Fruit fly (Drosophila melanogaster) whole organism, embryonic: ENCODE measurements around the gene aop.

Experiments used
- Adf1 ChIP-seq: fragments of 200-800 bp; sonication (Bioruptor generic); IDR thresholded peaks from 2 replicates; pipeline ENCODE4 v1.3.6; 2022; ENCODE audit warnings: missing biosample characterization, missing genetic modification characterization
- Atf-2 ChIP-seq: fragments of 200-800 bp; sonication (Bioruptor generic); optimal IDR thresholded peaks from 2 replicates; lab custom pipeline; 2016; ENCODE audit warnings: missing biosample characterization, missing genetic modification characterization
- Blimp-1 ChIP-seq: fragments of 200-800 bp; sonication (Bioruptor generic); optimal IDR thresholded peaks from 3 replicates; lab custom pipeline; 2018; ENCODE audit warnings: missing biosample characterization, missing genetic modification characterization, mild to moderate bottlenecking, moderate library complexity, missing genetic modification reagents
- CG10321 ChIP-seq: fragments of 200-800 bp; sonication (Bioruptor generic); IDR thresholded peaks from 2 replicates; pipeline ENCODE4 v1.3.6; 2022; ENCODE audit warnings: missing biosample characterization, missing genetic modification characterization
- CG11085 ChIP-seq: fragments of 200-800 bp; sonication (Bioruptor generic); IDR thresholded peaks from 2 replicates; pipeline ENCODE4 v1.3.6; 2022; ENCODE audit warnings: missing biosample characterization, missing genetic modification characterization
- CG11696 ChIP-seq: fragments of 200-800 bp; sonication (Bioruptor generic); IDR thresholded peaks from 2 replicates; pipeline ENCODE4 v1.3.6; 2022; ENCODE audit warnings: missing biosample characterization, missing genetic modification characterization
- CG12659 ChIP-seq: fragments of 200-800 bp; sonication (Bioruptor generic); optimal IDR thresholded peaks from 3 replicates; lab custom pipeline; 2017; ENCODE audit warnings: mild to moderate bottlenecking, missing biosample characterization, missing genetic modification reagents, missing genetic modification characterization
- CG13296 ChIP-seq: fragments of 200-800 bp; sonication (Bioruptor generic); optimal IDR thresholded peaks from 3 replicates; lab custom pipeline; 2018; ENCODE audit warnings: missing biosample characterization, mild to moderate bottlenecking, missing genetic modification characterization
- CG13894 ChIP-seq: fragments of 200-800 bp; sonication (Bioruptor generic); optimal IDR thresholded peaks from 3 replicates; lab custom pipeline; 2018; ENCODE audit warnings: missing biosample characterization, mild to moderate bottlenecking, missing genetic modification characterization, moderate library complexity
- CG17568 ChIP-seq: fragments of 200-800 bp; sonication (Bioruptor generic); optimal IDR thresholded peaks from 2 replicates; lab custom pipeline; 2018; ENCODE audit warnings: missing biosample characterization, mild to moderate bottlenecking, missing genetic modification characterization, moderate library complexity
- CG31224 ChIP-seq: fragments of 200-800 bp; sonication (Bioruptor generic); IDR thresholded peaks from 2 replicates; pipeline ENCODE4 v1.3.6; 2022; ENCODE audit warnings: missing biosample characterization, missing genetic modification characterization
- CG31365 ChIP-seq: fragments of 200-800 bp; sonication (Bioruptor generic); optimal IDR thresholded peaks from 2 replicates; lab custom pipeline; 2018; ENCODE audit warnings: missing biosample characterization, mild to moderate bottlenecking, missing genetic modification characterization
- CG3847 ChIP-seq: fragments of 200-800 bp; sonication (Bioruptor generic); IDR thresholded peaks from 2 replicates; pipeline ENCODE4 v1.3.6; 2022; ENCODE audit warnings: missing biosample characterization, missing genetic modification characterization
- CG4707 ChIP-seq: fragments of 200-800 bp; sonication (Bioruptor generic); optimal IDR thresholded peaks from 2 replicates; lab custom pipeline; 2018; ENCODE audit warnings: missing biosample characterization, mild to moderate bottlenecking, missing genetic modification characterization, moderate library complexity
- CG5245 ChIP-seq: fragments of 200-800 bp; sonication (Bioruptor generic); optimal IDR thresholded peaks from 3 replicates; lab custom pipeline; 2016; ENCODE audit warnings: missing biosample characterization, missing genetic modification characterization
- CG6765 ChIP-seq: fragments of 200-800 bp; sonication (Bioruptor generic); optimal IDR thresholded peaks from 3 replicates; lab custom pipeline; 2017; ENCODE audit warnings: missing biosample characterization, mild to moderate bottlenecking, missing genetic modification characterization
- CG7745 ChIP-seq: fragments of 200-800 bp; sonication (Bioruptor generic); optimal IDR thresholded peaks from 2 replicates; lab custom pipeline; 2018; ENCODE audit warnings: missing biosample characterization, mild to moderate bottlenecking, missing genetic modification characterization, moderate library complexity
- CG8281 ChIP-seq: fragments of 200-800 bp; sonication (Bioruptor generic); optimal IDR thresholded peaks from 2 replicates; lab custom pipeline; 2018; ENCODE audit warnings: missing biosample characterization, mild to moderate bottlenecking, missing genetic modification characterization, moderate library complexity
- CG8290 ChIP-seq, 3 experiments: fragments of 200-800 bp; sonication (Bioruptor generic); optimal IDR thresholded peaks; 2 replicates each; lab custom pipeline; 2016 to 2019; ENCODE audit warnings: missing biosample characterization in 3 of 3, missing genetic modification characterization in 3 of 3, mild to moderate bottlenecking in 2 of 3, moderate library complexity in 1 of 3
- Deaf1 ChIP-seq: fragments of 200-800 bp; optimal IDR thresholded peaks from 3 replicates; lab custom pipeline; 2019; ENCODE audit warnings: missing biosample characterization, mild to moderate bottlenecking, missing genetic modification characterization, moderate library complexity
- Drgx ChIP-seq: fragments of 200-800 bp; sonication (Bioruptor generic); IDR thresholded peaks from 2 replicates; pipeline ENCODE4 v1.3.6; 2022; ENCODE audit warnings: missing biosample characterization, missing genetic modification characterization
- ERR ChIP-seq: fragments of 200-800 bp; sonication (Bioruptor generic); optimal IDR thresholded peaks from 2 replicates; lab custom pipeline; 2016; ENCODE audit warnings: missing biosample characterization, missing genetic modification characterization
- HmgD ChIP-seq: fragments of 200-800 bp; sonication (Bioruptor generic); optimal IDR thresholded peaks from 3 replicates; lab custom pipeline; 2016; ENCODE audit warnings: missing biosample characterization, missing genetic modification characterization
- Nf-YA ChIP-seq: fragments of 200-800 bp; sonication (Bioruptor generic); IDR thresholded peaks from 2 replicates; pipeline ENCODE4 v1.3.6; 2022; ENCODE audit warnings: missing biosample characterization, missing genetic modification characterization
- Pdp1 ChIP-seq, 2 experiments: fragments of 200-800 bp; sonication (Bioruptor generic); optimal IDR thresholded peaks; 3 replicates each; lab custom pipeline; 2016; ENCODE audit warnings: missing biosample characterization in 2 of 2, missing genetic modification characterization in 2 of 2, mild to moderate bottlenecking in 1 of 2, moderate library complexity in 1 of 2
- Spps ChIP-seq: fragments of 200-800 bp; sonication (Bioruptor generic); optimal IDR thresholded peaks from 2 replicates; lab custom pipeline; 2018; ENCODE audit warnings: missing biosample characterization, mild to moderate bottlenecking, missing genetic modification characterization
- Taf1 ChIP-seq: fragments of 200-800 bp; sonication (Bioruptor generic); IDR thresholded peaks from 2 replicates; pipeline ENCODE4 v1.3.6; 2022; ENCODE audit warnings: missing biosample characterization, missing genetic modification characterization
- Xbp1 ChIP-seq: fragments of 200-800 bp; sonication (Bioruptor generic); optimal IDR thresholded peaks from 3 replicates; lab custom pipeline; 2016; ENCODE audit warnings: missing biosample characterization, mild to moderate bottlenecking, missing genetic modification characterization
- ci ChIP-seq: fragments of 200-800 bp; sonication (Bioruptor generic); IDR thresholded peaks from 3 replicates; pipeline ENCODE4 v1.3.6; 2022; ENCODE audit warnings: missing biosample characterization, missing genetic modification characterization
- crp ChIP-seq, 2 experiments: fragments of 200-800 bp; sonication (Bioruptor generic); optimal IDR thresholded peaks; 2 replicates in 1 of 2; 3 replicates in 1 of 2; lab custom pipeline; 2017; ENCODE audit warnings: missing biosample characterization in 2 of 2, missing genetic modification characterization in 2 of 2, mild to moderate bottlenecking in 1 of 2, moderate library complexity in 1 of 2
- dimm ChIP-seq: fragments of 200-800 bp; sonication (Bioruptor generic); IDR thresholded peaks from 2 replicates; pipeline ENCODE4 v1.3.6; 2022; ENCODE audit warnings: missing biosample characterization, missing genetic modification characterization
- hkb ChIP-seq, 2 experiments: fragments of 200-800 bp in 1 of 2; fragments of >200 bp in 1 of 2; sonication (Bioruptor generic) in 1 of 2; IDR thresholded peaks in 1 of 2; optimal IDR thresholded peaks in 1 of 2; 2 replicates each; pipeline versions ENCODE4 v1.3.6 to Lab custom; 2017 to 2022; ENCODE audit warnings: missing biosample characterization in 1 of 2, missing genetic modification characterization in 1 of 2
- jigr1 ChIP-seq: fragments of 200-800 bp; sonication (Bioruptor generic); IDR thresholded peaks from 3 replicates; pipeline ENCODE4 v1.3.6; 2022; ENCODE audit warnings: missing biosample characterization, missing genetic modification characterization
- lov ChIP-seq, 2 experiments: fragments of 200-800 bp in 1 of 2; fragments of >200 bp in 1 of 2; sonication (Bioruptor generic) in 1 of 2; IDR thresholded peaks in 1 of 2; optimal IDR thresholded peaks in 1 of 2; 2 replicates in 1 of 2; 3 replicates in 1 of 2; pipeline versions ENCODE4 v1.3.6 to Lab custom; 2017 to 2022; ENCODE audit warnings: missing biosample characterization in 1 of 2, missing genetic modification characterization in 1 of 2
- nau ChIP-seq: fragments of 200-800 bp; sonication (Bioruptor generic); optimal IDR thresholded peaks from 3 replicates; lab custom pipeline; 2017; ENCODE audit warnings: missing biosample characterization, mild to moderate bottlenecking, missing genetic modification characterization, missing genetic modification reagents
- nmo ChIP-seq: fragments of 200-800 bp; sonication (Bioruptor generic); optimal IDR thresholded peaks from 2 replicates; lab custom pipeline; 2018; ENCODE audit warnings: missing biosample characterization, mild to moderate bottlenecking, missing genetic modification characterization, moderate library complexity
- org-1 ChIP-seq: fragments of 200-800 bp; sonication (Bioruptor generic); optimal IDR thresholded peaks from 2 replicates; lab custom pipeline; 2017; ENCODE audit warnings: missing biosample characterization, missing genetic modification characterization
- p53 ChIP-seq: fragments of 200-800 bp; sonication (Bioruptor generic); optimal IDR thresholded peaks from 2 replicates; lab custom pipeline; 2016; ENCODE audit warnings: missing biosample characterization, missing genetic modification characterization
- pb ChIP-seq: fragments of 200-800 bp; sonication (Bioruptor generic); optimal IDR thresholded peaks from 3 replicates; lab custom pipeline; 2016; ENCODE audit warnings: missing biosample characterization, missing genetic modification characterization
- sens ChIP-seq: fragments of 200-800 bp; sonication (Bioruptor generic); peaks from one replicate; lab custom pipeline; 2016; ENCODE audit warnings: missing biosample characterization, missing genetic modification characterization
- tgo ChIP-seq: fragments of 200-800 bp; sonication (Bioruptor generic); IDR thresholded peaks from 3 replicates; pipeline ENCODE4 v1.3.6; 2022; ENCODE audit warnings: missing biosample characterization, missing genetic modification characterization
- vfl ChIP-seq: fragments of 200-800 bp; sonication (Bioruptor generic); optimal IDR thresholded peaks from 2 replicates; lab custom pipeline; 2016; ENCODE audit warnings: missing biosample characterization, missing genetic modification characterization
- vvl ChIP-seq: fragments of 200-800 bp; sonication (Bioruptor generic); IDR thresholded peaks from 2 replicates; pipeline ENCODE4 v1.3.6; 2022; ENCODE audit warnings: missing biosample characterization, missing genetic modification characterization

Gene aop

dm6 chr2L:2226259-2227121 lies 47.9 kb upstream of the aop start, which contains the start of the genes CG15387 and sau (continued):
- TF ChIP-seq CG8290 (GFP tag; optimal IDR thresholded peaks at IDR 0.05; lab: Kevin White, UChicago) = peak; percentile 92
- peak; percentile 70 to 88 for TF ChIP-seq CG8290 (tag; optimal IDR thresholded peaks at IDR 0.05; lab: Kevin White, UChicago)
- TF ChIP-seq Blimp-1 (GFP tag; lab: Kevin White, UChicago) = peak; percentile 80
- peak; percentile 91 for TF ChIP-seq Atf-2 (GFP tag; lab: Kevin White, UChicago)
- TF ChIP-seq CG11696 = no peak
- TF ChIP-seq HmgD (GFP tag; lab: Kevin White, UChicago) = peak; percentile 59
- TF ChIP-seq CG6765 (GFP tag; lab: Kevin White, UChicago) = peak; percentile 80
- TF ChIP-seq nau = peak; percentile 71
- TF ChIP-seq CG7745 (tag; lab: Kevin White, UChicago) = no peak
- TF ChIP-seq CG4707 (GFP tag; lab: Kevin White, UChicago) = peak; percentile 52
- peak; percentile 86 for TF ChIP-seq vfl (GFP tag; lab: Kevin White, UChicago)
- peak; percentile 86 for TF ChIP-seq pb
- peak; percentile 47 for TF ChIP-seq Nf-YA
- no peak for TF ChIP-seq dimm
- peak; percentile 36; the same call in 1 of the 2 replicates for TF ChIP-seq CG10321 (GFP tag; lab: Robert Waterston, UW)
- TF ChIP-seq jigr1 (GFP tag; lab: Robert Waterston, UW) = no peak
- TF ChIP-seq org-1 = peak; percentile 63
- no peak for TF ChIP-seq CG31365 (tag; lab: Kevin White, UChicago)
- TF ChIP-seq CG13894 (tag; lab: Kevin White, UChicago) = peak; percentile 90
- peak; percentile 50 for TF ChIP-seq CG8281 (tag; lab: Kevin White, UChicago)
- no peak for TF ChIP-seq hkb (optimal IDR thresholded peaks at IDR 0.05; lab: Kevin White, UChicago)
- TF ChIP-seq hkb (GFP tag; IDR thresholded peaks at IDR 0.05; lab: Robert Waterston, UW) = peak; percentile 86
- peak; percentile 71 for TF ChIP-seq CG5245
- TF ChIP-seq Pdp1 (GFP tag; optimal IDR thresholded peaks at IDR 0.05; lab: Kevin White, UChicago) = peak; percentile 89 to 92
- peak; percentile 91 for TF ChIP-seq nmo (GFP tag; lab: Kevin White, UChicago)
- TF ChIP-seq, all 482 proteins: peak for 430

dm6 chr2L:2222377-2222776 lies 43.8 kb upstream of the aop start:
- no peak for TF ChIP-seq Xbp1 (GFP tag; lab: Kevin White, UChicago)
- TF ChIP-seq sens = peak; percentile 2
- no peak for TF ChIP-seq tgo
- TF ChIP-seq crp (GFP tag; optimal IDR thresholded peaks at IDR 0.05; lab: Kevin White, UChicago) = no peak
- TF ChIP-seq CG13296 (GFP tag; lab: Kevin White, UChicago) = no peak
- no peak for TF ChIP-seq CG11085 (GFP tag; lab: Robert Waterston, UW)
- TF ChIP-seq ci (GFP tag; lab: Robert Waterston, UW) = no peak
- TF ChIP-seq Spps (tag; lab: Kevin White, UChicago) = no peak
- no peak for TF ChIP-seq CG31224 (GFP tag; lab: Robert Waterston, UW)
- no peak for TF ChIP-seq Deaf1 (tag; lab: Kevin White, UChicago)
- no peak for TF ChIP-seq Adf1
- TF ChIP-seq CG12659 (GFP tag; lab: Kevin White, UChicago) = no peak
- no peak for TF ChIP-seq CG3847 (GFP tag; lab: Robert Waterston, UW)
- 0 out of 2 replicates have a peak, but pooled peaks have one; percentile 6 for TF ChIP-seq vvl (GFP tag; lab: Robert Waterston, UW)
- peak; percentile 50 for TF ChIP-seq Drgx (GFP tag; lab: Robert Waterston, UW)
- TF ChIP-seq Taf1 = no peak
- TF ChIP-seq ERR (GFP tag; lab: Kevin White, UChicago) = no peak
- no peak for TF ChIP-seq lov (optimal IDR thresholded peaks at IDR 0.05; lab: Kevin White, UChicago)
- TF ChIP-seq lov (GFP tag; IDR thresholded peaks at IDR 0.05; lab: Robert Waterston, UW) = no peak
- no peak for TF ChIP-seq CG17568
- no peak for TF ChIP-seq p53 (GFP tag; lab: Kevin White, UChicago)
